Worm (Caenorhabditis elegans): ENCODE measurements around the gene nhx-1.

nhx-1 gene

ce11 chrX:16016796-16017195 is at the start of gene nhx-1, which contains the start of gene VB0395L.1:
TSS of gene nhx-1 (plus strand) at chrX:16017121.
TSS of gene VB0395L.1 (minus strand) at chrX:16016981.
- no peak for TF ChIP-seq him-1 (tag; optimal IDR thresholded peaks at IDR 0.05)
- TF ChIP-seq W03F9.2 (tag; optimal IDR thresholded peaks at IDR 0.05) = no peak
- no peak for TF ChIP-seq dao-5 (tag; optimal IDR thresholded peaks at IDR 0.05)

- TF ChIP-seq dao-5 (tag; optimal IDR thresholded peaks at IDR 0.05) (no peak), W03F9.2 (tag; optimal IDR thresholded peaks at IDR 0.05) (no peak), him-1 (tag; optimal IDR thresholded peaks at IDR 0.05) (no peak)
These were observed 34.3 kb upstream of the nhx-1 start, which contains the start of gene C09G1.2 for ce11 chrX:15982630-15983029. TSS of gene C09G1.2 (minus strand) at chrX:15982730.

- TF ChIP-seq him-1 (tag; optimal IDR thresholded peaks at IDR 0.05) (peak; percentile 69), W03F9.2 (tag; optimal IDR thresholded peaks at IDR 0.05) (no peak), dao-5 (tag; optimal IDR thresholded peaks at IDR 0.05) (no peak)
These were observed 33.6 kb upstream of the nhx-1 start for ce11 chrX:15983288-15983687.

- TF ChIP-seq W03F9.2 (tag; optimal IDR thresholded peaks at IDR 0.05) (no peak), dao-5 (tag; optimal IDR thresholded peaks at IDR 0.05) (no peak), him-1 (tag; optimal IDR thresholded peaks at IDR 0.05) (no peak)
These were observed 28.3 kb upstream of the nhx-1 start for ce11 chrX:15988577-15988976.

- TF ChIP-seq W03F9.2 (tag; optimal IDR thresholded peaks at IDR 0.05) = no peak
- no peak for TF ChIP-seq dao-5 (tag; optimal IDR thresholded peaks at IDR 0.05)
- TF ChIP-seq him-1 (tag; optimal IDR thresholded peaks at IDR 0.05) = no peak
These were observed 24.1 kb upstream of the nhx-1 start for ce11 chrX:15992806-15993205.

ce11 chrX:15993916-15994315 is 23.0 kb upstream of the nhx-1 start:
- TF ChIP-seq dao-5 (tag; optimal IDR thresholded peaks at IDR 0.05) = no peak
- TF ChIP-seq W03F9.2 (tag; optimal IDR thresholded peaks at IDR 0.05) = no peak
- TF ChIP-seq him-1 (tag; optimal IDR thresholded peaks at IDR 0.05) = no peak

- TF ChIP-seq him-1 (tag; optimal IDR thresholded peaks at IDR 0.05) (no peak), dao-5 (tag; optimal IDR thresholded peaks at IDR 0.05) (no peak), W03F9.2 (tag; optimal IDR thresholded peaks at IDR 0.05) (no peak)
These were observed 19.8 kb upstream of the nhx-1 start for ce11 chrX:15997153-15997552.

ce11 chrX:15997926-15998325 is 19.0 kb upstream of the nhx-1 start:
- TF ChIP-seq dao-5 (tag; optimal IDR thresholded peaks at IDR 0.05) (no peak), him-1 (tag; optimal IDR thresholded peaks at IDR 0.05) (no peak), W03F9.2 (tag; optimal IDR thresholded peaks at IDR 0.05) (no peak)

- TF ChIP-seq him-1 (tag; optimal IDR thresholded peaks at IDR 0.05) = no peak
- no peak for TF ChIP-seq W03F9.2 (tag; optimal IDR thresholded peaks at IDR 0.05)
- TF ChIP-seq dao-5 (tag; optimal IDR thresholded peaks at IDR 0.05) = no peak
These were observed 14.1 kb upstream of the nhx-1 start for ce11 chrX:16002794-16003193.

- TF ChIP-seq W03F9.2 (tag; optimal IDR thresholded peaks at IDR 0.05) = no peak
- no peak for TF ChIP-seq him-1 (tag; optimal IDR thresholded peaks at IDR 0.05)
- no peak for TF ChIP-seq dao-5 (tag; optimal IDR thresholded peaks at IDR 0.05)
These were observed 10.4 kb upstream of the nhx-1 start, which contains the start of gene C09G1.4 for ce11 chrX:16006529-16006928. TSS of gene C09G1.4 (minus strand) at chrX:16006629.

ce11 chrX:16024558-16024957 is 7.6 kb downstream of the nhx-1 start:
- TF ChIP-seq dao-5 (tag; optimal IDR thresholded peaks at IDR 0.05) (no peak), him-1 (tag; optimal IDR thresholded peaks at IDR 0.05) (peak; percentile 50), W03F9.2 (tag; optimal IDR thresholded peaks at IDR 0.05) (no peak)

- TF ChIP-seq dao-5 (tag; optimal IDR thresholded peaks at IDR 0.05) = no peak
- no peak for TF ChIP-seq him-1 (tag; optimal IDR thresholded peaks at IDR 0.05)
- TF ChIP-seq W03F9.2 (tag; optimal IDR thresholded peaks at IDR 0.05) = no peak
These were observed 12.1 kb downstream of the nhx-1 start for ce11 chrX:16028980-16029379.

- TF ChIP-seq W03F9.2 (tag; optimal IDR thresholded peaks at IDR 0.05) (no peak), him-1 (tag; optimal IDR thresholded peaks at IDR 0.05) (no peak), dao-5 (tag; optimal IDR thresholded peaks at IDR 0.05) (no peak)
These were observed 13.6 kb downstream of the nhx-1 start, which contains the start of gene mboa-1 for ce11 chrX:16030506-16030905. TSS of gene mboa-1 (plus strand) at chrX:16030806.

- TF ChIP-seq him-1 (tag; optimal IDR thresholded peaks at IDR 0.05) (no peak), dao-5 (tag; optimal IDR thresholded peaks at IDR 0.05) (no peak), W03F9.2 (tag; optimal IDR thresholded peaks at IDR 0.05) (no peak)
These were observed 22.3 kb downstream of the nhx-1 start for ce11 chrX:16039173-16039572.

- TF ChIP-seq dao-5 (tag; optimal IDR thresholded peaks at IDR 0.05) (no peak), W03F9.2 (tag; optimal IDR thresholded peaks at IDR 0.05) (no peak), him-1 (tag; optimal IDR thresholded peaks at IDR 0.05) (no peak)
These were observed 23.3 kb downstream of the nhx-1 start, which contains the start of gene B0395.3 for ce11 chrX:16040207-16040716. TSS of gene B0395.3 (minus strand) at chrX:16040257.
